Worm (Caenorhabditis elegans) whole organism, L1 larva: ENCODE data around the gene srh-206.

Experiments used
- C04F5.9 ChIP-seq: sonication (generic microtip); optimal IDR thresholded peaks from 2 replicates; lab custom pipeline; 2016; ENCODE audit warnings: missing genetic modification characterization, missing compliant biosample characterization
- C34B4.2 ChIP-seq: sonication (generic microtip); optimal IDR thresholded peaks from 2 replicates; lab custom pipeline; 2017; ENCODE audit warnings: mild to moderate bottlenecking, missing genetic modification characterization, missing compliant biosample characterization
- Y116A8C.19 ChIP-seq: sonication (generic microtip); optimal IDR thresholded peaks from 2 replicates; lab custom pipeline; 2016; ENCODE audit warnings: missing compliant biosample characterization, missing genetic modification characterization, borderline replicate concordance
- aha-1 ChIP-seq: fragments of 150-350 bp; optimal IDR thresholded peaks from 2 replicates; lab custom pipeline; 2014; ENCODE audit warnings: missing biosample characterization, missing genetic modification characterization
- alr-1 ChIP-seq: fragments of 200-800 bp; sonication (Bioruptor generic); optimal IDR thresholded peaks from 2 replicates; lab custom pipeline; 2018; ENCODE audit warnings: borderline replicate concordance, mild to moderate bottlenecking, missing genetic modification characterization, missing compliant biosample characterization
- blmp-1 ChIP-seq: fragments of 150-350 bp; optimal IDR thresholded peaks from 2 replicates; lab custom pipeline; 2014; ENCODE audit warnings: missing biosample characterization, missing genetic modification characterization
- ceh-63 ChIP-seq: fragments of 200-800 bp; sonication (Bioruptor generic); optimal IDR thresholded peaks from 2 replicates; lab custom pipeline; 2018; ENCODE audit warnings: mild to moderate bottlenecking, missing genetic modification characterization, missing compliant biosample characterization
- ceh-82 ChIP-seq, 3 experiments: fragments of 150-350 bp in 1 of 3; sonication (generic microtip) in 2 of 3; optimal IDR thresholded peaks; 2 replicates each; lab custom pipeline; 2014 to 2017; ENCODE audit warnings: missing biosample characterization in 3 of 3, missing genetic modification characterization in 3 of 3
- egl-13 ChIP-seq: sonication (generic microtip); optimal IDR thresholded peaks from 2 replicates; lab custom pipeline; 2016; ENCODE audit warnings: missing genotype, missing genetic modification reagents, missing genetic modification characterization, missing compliant biosample characterization
- egl-27 ChIP-seq, 2 experiments: fragments of 150-350 bp in 1 of 2; sonication (generic microtip); optimal IDR thresholded peaks; 3 replicates each; lab custom pipeline; 2017 to 2018; ENCODE audit warnings: missing biosample characterization in 2 of 2, missing genetic modification characterization in 2 of 2, missing genetic modification reagents in 2 of 2
- fkh-10 ChIP-seq: sonication (generic microtip); optimal IDR thresholded peaks from 2 replicates; lab custom pipeline; 2017; ENCODE audit warnings: missing biosample characterization, missing genetic modification reagents, missing genetic modification characterization
- fos-1 ChIP-seq: fragments of 150-350 bp; optimal IDR thresholded peaks from 2 replicates; lab custom pipeline; 2014; ENCODE audit warnings: missing biosample characterization, missing genetic modification characterization
- hlh-17 ChIP-seq: fragments of 200-800 bp; sonication (Bioruptor generic); optimal IDR thresholded peaks from 2 replicates; lab custom pipeline; 2018; ENCODE audit warnings: missing genetic modification characterization, mild to moderate bottlenecking, missing compliant biosample characterization, moderate library complexity, borderline replicate concordance
- hlh-4 ChIP-seq: sonication (generic microtip); optimal IDR thresholded peaks from 2 replicates; lab custom pipeline; 2016; ENCODE audit warnings: mild to moderate bottlenecking, missing genetic modification characterization, missing compliant biosample characterization
- irx-1 ChIP-seq: sonication (generic microtip); optimal IDR thresholded peaks from 2 replicates; lab custom pipeline; 2016; ENCODE audit warnings: missing genetic modification characterization, missing compliant biosample characterization
- lin-35 ChIP-seq, 2 experiments: fragments of 150-350 bp; optimal IDR thresholded peaks; 2 replicates each; lab custom pipeline; 2014; ENCODE audit warnings: missing biosample characterization in 2 of 2, missing genetic modification characterization in 2 of 2, missing genetic modification reagents in 2 of 2
- lin-39 ChIP-seq: fragments of 150-350 bp; optimal IDR thresholded peaks from 2 replicates; lab custom pipeline; 2014; ENCODE audit warnings: missing biosample characterization, missing genetic modification reagents, missing genetic modification characterization
- lir-3 ChIP-seq: sonication (generic microtip); optimal IDR thresholded peaks from 2 replicates; lab custom pipeline; 2016; ENCODE audit warnings: mild to moderate bottlenecking, missing genetic modification characterization, moderate library complexity, missing compliant biosample characterization; ENCODE audit not compliant: poor library complexity
- lsy-2 ChIP-seq, 2 experiments: fragments of 150-350 bp; optimal IDR thresholded peaks; 2 replicates each; lab custom pipeline; 2014; ENCODE audit warnings: missing biosample characterization in 2 of 2, missing genetic modification characterization in 2 of 2
- mab-9 ChIP-seq: fragments of 200-800 bp; sonication (Bioruptor generic); IDR thresholded peaks from 2 replicates; pipeline ENCODE4 v1.3.6; 2022; ENCODE audit warnings: missing genetic modification reagents, missing genetic modification characterization, missing compliant biosample characterization
- nhr-11 ChIP-seq: fragments of 150-350 bp; optimal IDR thresholded peaks from 2 replicates; lab custom pipeline; 2014; ENCODE audit warnings: missing biosample characterization, missing genetic modification characterization
- nhr-19 ChIP-seq: fragments of 200-800 bp; sonication (Bioruptor generic); conservative IDR thresholded peaks from 2 replicates; pipeline ENCODE4 v1.3.6; 2022; ENCODE audit warnings: missing genetic modification characterization, missing compliant biosample characterization
- nhr-28 ChIP-seq: fragments of 150-350 bp; optimal IDR thresholded peaks from 2 replicates; lab custom pipeline; 2014; ENCODE audit warnings: missing biosample characterization, missing genetic modification characterization
- nhr-76 ChIP-seq: sonication (generic microtip); optimal IDR thresholded peaks from 2 replicates; lab custom pipeline; 2017; ENCODE audit warnings: missing biosample characterization, missing genetic modification characterization
- nhr-90 ChIP-seq: sonication (generic microtip); optimal IDR thresholded peaks from 2 replicates; lab custom pipeline; 2016; ENCODE audit warnings: mild to moderate bottlenecking, missing genetic modification characterization, missing compliant biosample characterization; ENCODE audit not compliant: poor library complexity
- pag-3 ChIP-seq: sonication (generic microtip); optimal IDR thresholded peaks from 2 replicates; lab custom pipeline; 2017; ENCODE audit warnings: missing genetic modification characterization, mild to moderate bottlenecking, missing compliant biosample characterization, antibody characterized with exemption, borderline replicate concordance; ENCODE audit not compliant: insufficient read depth
- pax-3 ChIP-seq: fragments of 200-800 bp; sonication (Bioruptor generic); optimal IDR thresholded peaks from 2 replicates; lab custom pipeline; 2018; ENCODE audit warnings: mild to moderate bottlenecking, missing genetic modification characterization, moderate library complexity, missing compliant biosample characterization
- skn-1 ChIP-seq: fragments of 150-350 bp; optimal IDR thresholded peaks from 2 replicates; lab custom pipeline; 2014; ENCODE audit warnings: missing biosample characterization, missing genetic modification characterization
- snu-23 ChIP-seq: sonication (generic microtip); optimal IDR thresholded peaks from 2 replicates; lab custom pipeline; 2016; ENCODE audit warnings: missing genetic modification characterization, missing compliant biosample characterization
- sptf-1 ChIP-seq: fragments of 150-350 bp; optimal IDR thresholded peaks from 2 replicates; lab custom pipeline; 2014; ENCODE audit warnings: missing biosample characterization, missing genetic modification characterization
- sup-37 ChIP-seq: fragments of 200-800 bp; sonication (Bioruptor generic); optimal IDR thresholded peaks from 2 replicates; lab custom pipeline; 2018; ENCODE audit warnings: mild to moderate bottlenecking, missing genetic modification characterization, missing compliant biosample characterization
- swsn-7 ChIP-seq: sonication (generic microtip); optimal IDR thresholded peaks from 2 replicates; lab custom pipeline; 2016; ENCODE audit warnings: missing genetic modification characterization, missing compliant biosample characterization
- tbx-2 ChIP-seq: sonication (generic microtip); optimal IDR thresholded peaks from 2 replicates; lab custom pipeline; 2016; ENCODE audit warnings: missing genetic modification characterization, missing compliant biosample characterization
- unc-30 ChIP-seq: sonication (generic microtip); optimal IDR thresholded peaks from 2 replicates; lab custom pipeline; 2017; ENCODE audit warnings: missing biosample characterization, missing genetic modification characterization
- unc-62 ChIP-seq: fragments of 150-350 bp; optimal IDR thresholded peaks from 2 replicates; lab custom pipeline; 2014; ENCODE audit warnings: missing biosample characterization, missing genetic modification reagents, missing genetic modification characterization
- ztf-11 ChIP-seq, 2 experiments: sonication (generic microtip); optimal IDR thresholded peaks; 2 replicates each; lab custom pipeline; 2016 to 2017; ENCODE audit warnings: missing genetic modification characterization in 2 of 2, missing biosample characterization in 1 of 2, missing compliant biosample characterization in 1 of 2

Gene srh-206

DNA sequence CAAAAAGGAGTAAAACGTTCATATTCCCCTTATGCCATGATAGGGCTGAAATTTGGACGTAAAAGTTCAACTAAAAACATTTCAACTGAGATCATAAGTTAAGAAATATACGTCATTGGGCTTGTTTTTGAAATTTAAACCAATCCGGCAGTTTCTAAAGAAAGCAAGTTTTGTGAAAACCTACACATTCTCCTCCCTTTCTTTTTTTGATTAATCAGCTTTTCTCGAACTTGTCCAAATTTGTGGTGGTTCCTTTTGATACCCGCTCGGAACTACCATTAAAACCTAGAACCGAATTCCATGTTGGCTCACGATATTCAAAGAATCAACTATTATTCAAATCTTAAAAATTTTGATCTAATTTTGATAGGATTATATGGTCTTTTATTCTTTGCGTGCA, 25.7 kb upstream of the srh-206 start, which contains the start of gene srz-54:
TSS of gene srz-54 (plus strand) at position 301 of the 400 bp plus-strand sequence.
- no peak for TF ChIP-seq egl-13 (tag; lab: Kevin White, UChicago)
- no peak for TF ChIP-seq unc-30 (tag; lab: Kevin White, UChicago)
- no peak for TF ChIP-seq nhr-19 (GFP tag; lab: Robert Waterston, UW)
- TF ChIP-seq sptf-1 (tag; lab: Kevin White, UChicago), result no peak
- no peak for TF ChIP-seq swsn-7 (tag; lab: Kevin White, UChicago)
- TF ChIP-seq hlh-4 (tag; lab: Kevin White, UChicago), result no peak
- TF ChIP-seq tbx-2 (tag; lab: Kevin White, UChicago), result no peak
- TF ChIP-seq hlh-17, result no peak
- TF ChIP-seq nhr-76 (tag; lab: Kevin White, UChicago), result no peak
- no peak for TF ChIP-seq mab-9 (GFP tag; lab: Robert Waterston, UW)
- no peak for TF ChIP-seq pax-3
- no peak for TF ChIP-seq ztf-11 (tag; optimal IDR thresholded peaks at IDR 0.05; lab: Kevin White, UChicago)
- no peak for TF ChIP-seq lin-39
- no peak for TF ChIP-seq ceh-82 (tag; optimal IDR thresholded peaks at IDR 0.05; lab: Kevin White, UChicago)
- TF ChIP-seq nhr-11, result no peak
- TF ChIP-seq Y116A8C.19 (tag; lab: Kevin White, UChicago), result no peak
- TF ChIP-seq pag-3 (tag; lab: Kevin White, UChicago), result no peak
- no peak for TF ChIP-seq unc-62 (GFP tag; lab: Kevin White, UChicago)
- no peak for TF ChIP-seq sup-37 (GFP tag; lab: Kevin White, UChicago)
- no peak for TF ChIP-seq fkh-10 (GFP tag; lab: Kevin White, UChicago)

DNA sequence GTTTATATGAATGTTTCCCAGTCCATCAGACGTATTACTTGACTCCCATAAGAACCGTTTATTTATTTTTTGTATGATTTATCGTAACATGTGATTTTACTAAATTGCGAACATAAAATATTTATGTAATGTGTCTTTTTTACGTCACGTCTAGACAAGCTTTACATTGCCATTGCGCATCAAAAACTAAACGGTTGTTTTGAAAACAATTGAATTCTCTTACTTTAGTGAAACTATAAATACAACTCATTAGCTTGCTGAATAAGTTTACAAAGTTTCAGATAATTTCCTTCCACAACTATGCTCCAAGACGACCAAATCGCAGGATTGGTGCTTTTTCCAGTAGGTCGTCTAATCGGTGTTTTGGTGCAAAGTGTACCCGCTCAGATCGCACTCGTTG, 20.3 kb upstream of the srh-206 start, which contains the start of gene srx-54:
TSS of gene srx-54 (plus strand) at position 301 of the 400 bp plus-strand sequence.
- no peak for TF ChIP-seq snu-23

DNA sequence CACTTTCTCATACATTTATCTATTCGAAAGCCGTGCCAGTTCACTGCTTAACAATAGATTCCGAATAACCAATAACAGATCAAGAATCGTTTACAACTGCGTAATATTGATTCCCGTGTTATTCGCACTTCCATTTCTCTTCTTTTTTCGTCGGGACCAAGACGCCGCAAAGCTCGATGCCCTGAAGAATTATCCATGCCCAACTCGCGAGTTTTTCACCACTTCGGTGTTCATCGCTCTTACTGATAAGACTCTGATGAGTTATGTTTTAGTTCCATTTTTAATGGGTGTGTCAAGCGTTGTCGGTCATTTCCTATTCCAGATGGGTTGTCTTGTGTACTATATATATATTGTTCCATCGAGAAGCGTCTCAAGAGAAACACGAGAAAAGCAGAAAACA, 18.7 kb upstream of the srh-206 start:
- TF ChIP-seq nhr-11 (no peak), C34B4.2 (tag; lab: Kevin White, UChicago) (no peak), alr-1 (tag; lab: Kevin White, UChicago) (no peak), skn-1 (tag; lab: Kevin White, UChicago) (no peak)

DNA sequence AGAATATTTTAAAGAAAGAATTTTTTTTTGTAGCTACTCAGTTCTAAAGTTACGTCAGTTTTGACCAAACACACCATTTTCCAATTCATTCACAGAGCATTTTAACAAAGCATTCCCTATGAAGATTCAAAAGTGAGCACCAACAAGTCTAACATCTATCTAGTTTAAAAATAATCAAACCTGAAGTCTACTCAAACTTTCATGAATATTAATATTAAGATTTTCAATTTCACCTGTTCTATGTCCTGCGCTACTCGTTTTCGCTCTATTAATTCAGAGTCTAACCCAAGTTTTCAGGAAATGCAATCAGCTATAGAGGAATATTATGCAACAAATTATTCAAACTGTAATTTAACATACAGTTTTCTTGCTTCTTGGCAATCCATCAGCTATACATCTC, 17.5 kb upstream of the srh-206 start, which contains the start of gene srh-119:
TSS of gene srh-119 (plus strand) at position 301 of the 400 bp plus-strand sequence.
- no peak for TF ChIP-seq lin-35 (GFP tag; optimal IDR thresholded peaks at IDR 0.05; lab: Kevin White, UChicago)
- TF ChIP-seq egl-27 (tag; optimal IDR thresholded peaks at IDR 0.05; lab: Kevin White, UChicago), result no peak
- no peak for TF ChIP-seq lsy-2 (tag; optimal IDR thresholded peaks at IDR 0.05; lab: Kevin White, UChicago)
- no peak for TF ChIP-seq ceh-82 (tag; optimal IDR thresholded peaks at IDR 0.05; lab: Kevin White, UChicago)
- no peak for TF ChIP-seq nhr-90 (tag; lab: Kevin White, UChicago)
- no peak for TF ChIP-seq unc-30 (tag; lab: Kevin White, UChicago)
- TF ChIP-seq snu-23, result no peak
- no peak for TF ChIP-seq aha-1 (tag; lab: Kevin White, UChicago)
- TF ChIP-seq hlh-4 (tag; lab: Kevin White, UChicago), result no peak
- no peak for TF ChIP-seq fos-1 (tag; lab: Kevin White, UChicago)
- TF ChIP-seq C04F5.9 (tag; lab: Kevin White, UChicago), result no peak
- no peak for TF ChIP-seq fkh-10 (GFP tag; lab: Kevin White, UChicago)
- TF ChIP-seq nhr-28 (tag; lab: Kevin White, UChicago), result no peak
- TF ChIP-seq irx-1, result no peak
- no peak for TF ChIP-seq lir-3
- no peak for TF ChIP-seq blmp-1 (tag; lab: Kevin White, UChicago)
- no peak for TF ChIP-seq ceh-63
